Worm (Caenorhabditis elegans): ENCODE data around the gene Y59H11AR.4.

DNA sequence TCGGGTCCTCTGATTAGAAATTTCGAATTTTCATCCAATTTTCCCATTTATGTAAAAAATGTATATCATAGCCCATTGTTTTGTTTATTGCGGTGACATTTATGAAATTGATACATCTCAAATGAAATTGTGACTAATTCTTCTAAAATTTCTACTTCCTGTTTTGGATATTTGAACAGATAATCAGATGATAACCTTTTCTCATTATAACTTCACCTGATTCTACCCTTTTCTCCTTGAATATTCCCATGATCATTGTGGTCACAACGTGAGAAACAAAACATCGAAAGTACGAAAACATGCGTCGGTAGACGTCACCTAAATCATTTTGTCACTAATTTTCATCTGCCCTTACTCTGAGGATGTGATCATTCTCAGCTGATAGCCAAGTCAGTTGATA, 29.7 kb upstream of the Y59H11AR.4 start:
- TF ChIP-seq F44E2.7 (GFP tag; IDR thresholded peaks at IDR 0.05) (no peak), hlh-30 (tag; optimal IDR thresholded peaks at IDR 0.05; ENCODE audit: insufficient read depth) (peak; percentile 29), fos-1 (tag; optimal IDR thresholded peaks at IDR 0.05) (no peak), dpl-1 (GFP tag; optimal IDR thresholded peaks at IDR 0.05) (no peak), nhr-6 (tag; optimal IDR thresholded peaks at IDR 0.05) (no peak), lin-39 (tag; optimal IDR thresholded peaks at IDR 0.05) (no peak), tag-97 (GFP tag; IDR thresholded peaks at IDR 0.05) (no peak)

Data from whole organism, L4 larva.